Fruit fly (Drosophila melanogaster) whole organism, wandering third instar larva: ENCODE data around the gene CG31446.

Experiments
- CG9705 ChIP-seq: fragments of 200-800 bp; sonication (Bioruptor generic); optimal IDR thresholded peaks from 2 replicates; lab custom pipeline; 2018; ENCODE audit warnings: missing biosample characterization, mild to moderate bottlenecking, missing genetic modification characterization
- CrebA ChIP-seq: fragments of 200-800 bp; sonication (Bioruptor generic); optimal IDR thresholded peaks from 2 replicates; lab custom pipeline; 2016; ENCODE audit warnings: missing biosample characterization, mild to moderate bottlenecking, missing genetic modification characterization, borderline replicate concordance
- Dfd ChIP-seq: fragments of >200 bp; optimal IDR thresholded peaks from 2 replicates; lab custom pipeline; 2017; ENCODE audit warnings: missing biosample characterization, missing genetic modification characterization
- Dif ChIP-seq: fragments of 200-275, 200-300 bp; sonication (Bioruptor generic); optimal IDR thresholded peaks from 2 replicates; lab custom pipeline; 2018; ENCODE audit warnings: missing biosample characterization, missing genetic modification characterization; ENCODE audit not compliant: partially characterized antibody
- GATAd ChIP-seq: sonication (Bioruptor generic); optimal IDR thresholded peaks from 2 replicates; lab custom pipeline; 2016; ENCODE audit warnings: missing biosample characterization, missing genetic modification characterization
- Hnf4 ChIP-seq: fragments of 200-800 bp; sonication (Bioruptor generic); optimal IDR thresholded peaks from 2 replicates; lab custom pipeline; 2016; ENCODE audit warnings: missing biosample characterization, mild to moderate bottlenecking, missing genetic modification characterization
- Hr78 ChIP-seq: fragments of >200 bp; optimal IDR thresholded peaks from 2 replicates; lab custom pipeline; 2017; ENCODE audit warnings: missing biosample characterization, missing genetic modification characterization
- Hr83 ChIP-seq: fragments of 200-300 bp; sonication (Bioruptor generic); optimal IDR thresholded peaks from 2 replicates; lab custom pipeline; 2016; ENCODE audit warnings: missing biosample characterization, mild to moderate bottlenecking, missing genetic modification characterization, moderate library complexity; ENCODE audit not compliant: poor library complexity, severe bottlenecking
- Mio ChIP-seq: sonication (Bioruptor generic); optimal IDR thresholded peaks from 2 replicates; lab custom pipeline; 2016; ENCODE audit warnings: missing biosample characterization, missing genetic modification characterization
- Myc ChIP-seq: fragments of >200 bp; optimal IDR thresholded peaks from 2 replicates; lab custom pipeline; 2017
- N ChIP-seq: fragments of >200 bp; optimal IDR thresholded peaks from 2 replicates; lab custom pipeline; 2018; ENCODE audit warnings: missing biosample characterization, missing external identifiers, missing genetic modification characterization
- OdsH ChIP-seq: fragments of 200-800 bp; sonication (Bioruptor generic); optimal IDR thresholded peaks from 2 replicates; lab custom pipeline; 2016; ENCODE audit warnings: missing biosample characterization, mild to moderate bottlenecking, missing genetic modification characterization
- Rel ChIP-seq, 2 experiments: fragments of 200-800 bp; sonication (Bioruptor generic) in 1 of 2; optimal IDR thresholded peaks; 2 replicates in 1 of 2; 3 replicates in 1 of 2; lab custom pipeline; 2016 to 2019; ENCODE audit warnings: mild to moderate bottlenecking in 2 of 2, missing biosample characterization in 2 of 2, missing genetic modification characterization in 2 of 2, moderate library complexity in 1 of 2
- Sp1 ChIP-seq: fragments of 200-800 bp; sonication (Bioruptor generic); optimal IDR thresholded peaks from 3 replicates; lab custom pipeline; 2019; ENCODE audit warnings: missing biosample characterization, mild to moderate bottlenecking, missing genetic modification characterization, moderate library complexity
- Vsx2 ChIP-seq: fragments of 200-300, 225-300 bp; sonication (Bioruptor generic); optimal IDR thresholded peaks from 2 replicates; lab custom pipeline; 2018; ENCODE audit warnings: missing biosample characterization, missing genetic modification characterization; ENCODE audit not compliant: partially characterized antibody
- br ChIP-seq: fragments of 200-800 bp; sonication (Bioruptor generic); optimal IDR thresholded peaks from 2 replicates; lab custom pipeline; 2016; ENCODE audit warnings: missing biosample characterization, missing genetic modification characterization
- brk ChIP-seq: fragments of 200-800 bp; sonication (Bioruptor generic); optimal IDR thresholded peaks from 2 replicates; lab custom pipeline; 2016; ENCODE audit warnings: missing biosample characterization, mild to moderate bottlenecking, missing genetic modification characterization
- dl ChIP-seq, 2 experiments: fragments of 175-275, 200-275 bp in 1 of 2; fragments of 200-275 bp in 1 of 2; sonication (Bioruptor generic); optimal IDR thresholded peaks; lab custom pipeline; 2018; ENCODE audit warnings: mild to moderate bottlenecking in 2 of 2, missing biosample characterization in 2 of 2, missing genetic modification characterization in 2 of 2, moderate library complexity in 2 of 2; ENCODE audit not compliant: partially characterized antibody in 2 of 2, insufficient read depth in 1 of 2
- dmrt93B ChIP-seq: fragments of 200-800 bp; sonication (Bioruptor generic); optimal IDR thresholded peaks from 2 replicates; lab custom pipeline; 2018; ENCODE audit warnings: missing biosample characterization, mild to moderate bottlenecking, missing genetic modification characterization
- dsf ChIP-seq: sonication (Bioruptor generic); optimal IDR thresholded peaks from 2 replicates; lab custom pipeline; 2016; ENCODE audit warnings: missing biosample characterization, missing genetic modification characterization, borderline replicate concordance
- ey ChIP-seq: fragments of 200-800 bp; sonication (Bioruptor generic); optimal IDR thresholded peaks from 2 replicates; lab custom pipeline; 2016; ENCODE audit warnings: missing biosample characterization, missing genetic modification characterization
- foxo ChIP-seq, 2 experiments: fragments of 200-800 bp; sonication (Bioruptor generic); optimal IDR thresholded peaks; 2 replicates in 1 of 2; 3 replicates in 1 of 2; lab custom pipeline; 2016 to 2017; ENCODE audit warnings: missing biosample characterization in 2 of 2, missing genetic modification characterization in 2 of 2
- fru ChIP-seq: fragments of 200-800 bp; sonication (Bioruptor generic); optimal IDR thresholded peaks from 3 replicates; lab custom pipeline; 2016; ENCODE audit warnings: missing biosample characterization, mild to moderate bottlenecking, missing genetic modification characterization
- h ChIP-seq: fragments of 200-800 bp; sonication (Bioruptor generic); optimal IDR thresholded peaks from 3 replicates; lab custom pipeline; 2016; ENCODE audit warnings: missing biosample characterization, mild to moderate bottlenecking, missing genetic modification characterization
- jim ChIP-seq: fragments of 175-275, 200-325 bp; sonication (Bioruptor generic); optimal IDR thresholded peaks from 2 replicates; lab custom pipeline; 2016; ENCODE audit warnings: missing biosample characterization, mild to moderate bottlenecking, missing genetic modification characterization
- lola ChIP-seq: fragments of >200 bp; optimal IDR thresholded peaks from 2 replicates; lab custom pipeline; 2017; ENCODE audit warnings: missing biosample characterization, missing genetic modification characterization
- pan ChIP-seq: fragments of >200 bp; optimal IDR thresholded peaks from 2 replicates; lab custom pipeline; 2017
- psq ChIP-seq: fragments of 200-800 bp; sonication (Bioruptor generic); optimal IDR thresholded peaks from 3 replicates; lab custom pipeline; 2017; ENCODE audit warnings: missing biosample characterization, mild to moderate bottlenecking, missing genetic modification characterization, moderate library complexity
- rgr ChIP-seq: fragments of 200-800 bp; sonication (Bioruptor generic); optimal IDR thresholded peaks from 3 replicates; lab custom pipeline; 2016; ENCODE audit warnings: missing biosample characterization, mild to moderate bottlenecking, missing genetic modification characterization
- sage ChIP-seq: fragments of 200-800 bp; sonication (Bioruptor generic); optimal IDR thresholded peaks from 2 replicates; lab custom pipeline; 2016; ENCODE audit warnings: missing biosample characterization, mild to moderate bottlenecking, missing genetic modification characterization
- tai ChIP-seq: sonication (Bioruptor generic); optimal IDR thresholded peaks from 2 replicates; lab custom pipeline; 2016; ENCODE audit warnings: missing biosample characterization, missing genetic modification characterization
- usp ChIP-seq: fragments of >200 bp; optimal IDR thresholded peaks from 2 replicates; lab custom pipeline; 2017; ENCODE audit warnings: missing biosample characterization, missing genetic modification characterization
- woc ChIP-seq: sonication (Bioruptor generic); optimal IDR thresholded peaks from 2 replicates; lab custom pipeline; 2016; ENCODE audit warnings: missing biosample characterization, mild to moderate bottlenecking, missing genetic modification characterization

Gene CG31446

dm6 chr3R:15692786-15693185, at the start of gene CG31446:
Gene CG31446, plus strand, starts transcription at chr3R:15693086.
- TF ChIP-seq pan (lab: Kevin White, UChicago) (no peak), Vsx2 (no peak), tai (GFP tag; lab: Kevin White, UChicago) (no peak), lola (no peak), br (GFP tag; lab: Kevin White, UChicago) (no peak), rgr (GFP tag; lab: Kevin White, UChicago) (no peak), brk (no peak), foxo (GFP tag; optimal IDR thresholded peaks at IDR 0.05; lab: Kevin White, UChicago) (no peak), Hr83 (GFP tag; lab: Kevin White, UChicago) (no peak)

dm6 chr3R:15644733-15645132, 48.2 kb upstream of the CG31446 start:
- TF ChIP-seq dl (GFP tag; optimal IDR thresholded peaks at IDR 0.05; lab: Kevin White, UChicago; ENCODE audit: insufficient read depth in 1 of 2, partially characterized antibody in 2 of 2): no peak
- no peak for TF ChIP-seq Dfd (GFP tag; lab: Kevin White, UChicago)
- TF ChIP-seq Vsx2: no peak
- peak; percentile 28 for TF ChIP-seq woc (GFP tag; lab: Kevin White, UChicago)
- peak; percentile 25 for TF ChIP-seq Hnf4
- no peak for TF ChIP-seq jim (GFP tag; lab: Kevin White, UChicago)
- no peak for TF ChIP-seq GATAd (GFP tag; lab: Kevin White, UChicago)
- no peak for TF ChIP-seq N
- TF ChIP-seq dsf: no peak
- peak; percentile 27 for TF ChIP-seq ey (GFP tag; lab: Kevin White, UChicago)
- peak in 1 of 2 experiments; percentile 66 for TF ChIP-seq foxo (GFP tag; optimal IDR thresholded peaks at IDR 0.05; lab: Kevin White, UChicago)
- TF ChIP-seq h (GFP tag; lab: Kevin White, UChicago): peak; percentile 14
- TF ChIP-seq brk: no peak
- peak; percentile 46 for TF ChIP-seq fru (GFP tag; lab: Kevin White, UChicago)
- TF ChIP-seq sage (GFP tag; lab: Kevin White, UChicago): no peak
- no peak for TF ChIP-seq CG9705 (GFP tag; lab: Kevin White, UChicago)
- TF ChIP-seq usp: no peak
- peak; percentile 26 for TF ChIP-seq br (GFP tag; lab: Kevin White, UChicago)
- no peak for TF ChIP-seq pan (lab: Kevin White, UChicago)
- no peak for TF ChIP-seq Dif (GFP tag; lab: Kevin White, UChicago)
- TF ChIP-seq dmrt93B: no peak
- peak; percentile 10 for TF ChIP-seq psq (GFP tag; lab: Kevin White, UChicago)
- no peak for TF ChIP-seq Mio (GFP tag; lab: Kevin White, UChicago)

- TF ChIP-seq Hr78 (GFP tag; lab: Kevin White, UChicago): no peak
- no peak for TF ChIP-seq CrebA (GFP tag; lab: Kevin White, UChicago)
- TF ChIP-seq Rel (GFP tag; optimal IDR thresholded peaks at IDR 0.05; lab: Kevin White, UChicago): no peak
- no peak for TF ChIP-seq Rel (tag; optimal IDR thresholded peaks at IDR 0.05; lab: Kevin White, UChicago)
- no peak for TF ChIP-seq Dif (GFP tag; lab: Kevin White, UChicago)
- no peak for TF ChIP-seq OdsH (GFP tag; lab: Kevin White, UChicago)
- no peak for TF ChIP-seq sage (GFP tag; lab: Kevin White, UChicago)
- TF ChIP-seq Sp1 (GFP tag; lab: Kevin White, UChicago): no peak
- TF ChIP-seq lola: no peak
- no peak for TF ChIP-seq fru (GFP tag; lab: Kevin White, UChicago)
- no peak for TF ChIP-seq psq (GFP tag; lab: Kevin White, UChicago)
- no peak for TF ChIP-seq Vsx2
- TF ChIP-seq Myc (lab: Kevin White, UChicago): no peak
- TF ChIP-seq, all 38 proteins: peak for 0
These were observed 45.9 kb upstream of the CG31446 start for dm6 chr3R:15646899-15647443.

dm6 chr3R:15648898-15649297, 44.0 kb upstream of the CG31446 start:
- TF ChIP-seq Hnf4 (no peak), Dfd (GFP tag; lab: Kevin White, UChicago) (no peak), fru (GFP tag; lab: Kevin White, UChicago) (no peak), lola (no peak), brk (no peak), Myc (lab: Kevin White, UChicago) (no peak), Vsx2 (no peak)
- TF ChIP-seq, all 38 proteins: peak for 0
